Worm (Caenorhabditis elegans) whole organism, mixed stage, embryonic: ENCODE data around the gene srb-18.

Source experiments
- ceh-83 ChIP-seq: fragments of 200-800 bp; sonication (Bioruptor generic); optimal IDR thresholded peaks from 2 replicates; lab custom pipeline; 2018; ENCODE audit warnings: mild to moderate bottlenecking, missing genetic modification characterization, missing compliant biosample characterization
- cnd-1 ChIP-seq: fragments of 200-800 bp; sonication (Bioruptor generic); optimal IDR thresholded peaks from 2 replicates; lab custom pipeline; 2018; ENCODE audit warnings: mild to moderate bottlenecking, missing genetic modification characterization, missing compliant biosample characterization
- elt-1 ChIP-seq: sonication (generic microtip); optimal IDR thresholded peaks from 2 replicates; lab custom pipeline; 2017; ENCODE audit warnings: missing genetic modification characterization, mild to moderate bottlenecking, missing compliant biosample characterization, antibody characterized with exemption, moderate library complexity, borderline replicate concordance; ENCODE audit not compliant: insufficient read depth
- ham-2 ChIP-seq: fragments of 200-800 bp; sonication (Bioruptor generic); optimal IDR thresholded peaks from 2 replicates; lab custom pipeline; 2018; ENCODE audit warnings: mild to moderate bottlenecking, missing genetic modification characterization, missing compliant biosample characterization
- lin-32 ChIP-seq: fragments of 200-800 bp; sonication (Bioruptor generic); optimal IDR thresholded peaks from 2 replicates; lab custom pipeline; 2018; ENCODE audit warnings: mild to moderate bottlenecking, missing genetic modification characterization, missing compliant biosample characterization
- lsy-2 ChIP-seq: fragments of 150-350 bp; optimal IDR thresholded peaks from 2 replicates; lab custom pipeline; 2014; ENCODE audit warnings: missing biosample characterization, missing genetic modification characterization
- mep-1 ChIP-seq: fragments of 150-350 bp; optimal IDR thresholded peaks from 2 replicates; lab custom pipeline; 2017; ENCODE audit warnings: missing biosample characterization, missing genetic modification reagents, missing genetic modification characterization, inconsistent platforms
- nhr-12 ChIP-seq: fragments of 150-350 bp; optimal IDR thresholded peaks from 2 replicates; lab custom pipeline; 2014; ENCODE audit warnings: missing biosample characterization, missing genetic modification characterization
- nhr-28 ChIP-seq: fragments of 150-350 bp; optimal IDR thresholded peaks from 2 replicates; lab custom pipeline; 2014; ENCODE audit warnings: missing biosample characterization, missing genetic modification characterization
- pha-4 ChIP-seq: fragments of 150-350 bp; optimal IDR thresholded peaks from 2 replicates; lab custom pipeline; 2018; ENCODE audit warnings: missing biosample characterization, missing genetic modification reagents, missing genetic modification characterization
- snpc-4 ChIP-seq: fragments of 150-350 bp; optimal IDR thresholded peaks from 2 replicates; lab custom pipeline; 2014; ENCODE audit warnings: missing biosample characterization, missing genetic modification characterization
- unc-39 ChIP-seq: fragments of 150-350 bp; optimal IDR thresholded peaks from 2 replicates; lab custom pipeline; 2014; ENCODE audit warnings: missing biosample characterization, missing genetic modification characterization
- unc-62 ChIP-seq: fragments of 150-350 bp; optimal IDR thresholded peaks from 2 replicates; lab custom pipeline; 2014; ENCODE audit warnings: missing biosample characterization, missing genetic modification reagents, missing genetic modification characterization
- ztf-11 ChIP-seq: fragments of 150-350 bp; optimal IDR thresholded peaks from 2 replicates; lab custom pipeline; 2014; ENCODE audit warnings: missing biosample characterization, missing genetic modification characterization

DNA sequence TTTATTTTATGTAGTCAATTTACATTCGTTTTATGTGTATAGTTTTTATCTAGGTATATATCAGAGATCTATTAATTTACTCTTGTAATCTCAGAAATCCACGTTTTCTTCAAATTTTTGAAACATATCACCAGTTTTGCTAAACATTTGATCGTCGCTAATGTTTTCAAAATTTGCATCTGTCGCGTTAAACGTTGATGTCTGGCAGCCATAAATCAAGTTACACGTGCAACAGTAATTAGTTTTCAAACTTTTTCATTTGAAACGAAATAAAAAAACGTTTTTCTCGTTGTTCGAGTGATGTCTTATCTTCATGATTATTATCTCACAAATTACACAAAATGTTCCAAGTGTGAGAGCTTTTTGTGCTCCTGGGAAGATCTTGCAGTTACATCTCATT, 17.6 kb upstream of the srb-18 start, which contains the start of gene srh-79:
- no peak for TF ChIP-seq cnd-1
- TF ChIP-seq unc-39 (tag; lab: Kevin White, UChicago), result no peak
- TF ChIP-seq ham-2 (GFP tag; lab: Kevin White, UChicago), result no peak
- no peak for TF ChIP-seq snpc-4 (tag; lab: Kevin White, UChicago)
- TF ChIP-seq elt-1 (tag; lab: Kevin White, UChicago), result no peak
- no peak for TF ChIP-seq unc-62 (GFP tag; lab: Kevin White, UChicago)
- TF ChIP-seq nhr-28 (tag; lab: Kevin White, UChicago), result no peak
- TF ChIP-seq mep-1, result no peak
- no peak for TF ChIP-seq ztf-11 (tag; lab: Kevin White, UChicago)
- no peak for TF ChIP-seq ceh-83 (GFP tag; lab: Kevin White, UChicago)
- no peak for TF ChIP-seq lsy-2
- TF ChIP-seq nhr-12 (tag; lab: Kevin White, UChicago), result no peak
- no peak for TF ChIP-seq lin-32 (GFP tag; lab: Kevin White, UChicago)
- TF ChIP-seq pha-4, result no peak
